Worm (Caenorhabditis elegans) whole organism, L4/young adult: ENCODE data around the gene T01C3.2.

Experiments used
- W03F9.2 ChIP-seq: fragments of 150-350 bp; optimal IDR thresholded peaks from 2 replicates; lab custom pipeline; 2014; ENCODE audit warnings: missing biosample characterization, missing genetic modification characterization
- him-1 ChIP-seq: sonication (generic microtip); optimal IDR thresholded peaks from 2 replicates; lab custom pipeline; 2016; ENCODE audit warnings: missing genotype, missing genetic modification reagents, missing genetic modification characterization, missing compliant biosample characterization

DNA sequence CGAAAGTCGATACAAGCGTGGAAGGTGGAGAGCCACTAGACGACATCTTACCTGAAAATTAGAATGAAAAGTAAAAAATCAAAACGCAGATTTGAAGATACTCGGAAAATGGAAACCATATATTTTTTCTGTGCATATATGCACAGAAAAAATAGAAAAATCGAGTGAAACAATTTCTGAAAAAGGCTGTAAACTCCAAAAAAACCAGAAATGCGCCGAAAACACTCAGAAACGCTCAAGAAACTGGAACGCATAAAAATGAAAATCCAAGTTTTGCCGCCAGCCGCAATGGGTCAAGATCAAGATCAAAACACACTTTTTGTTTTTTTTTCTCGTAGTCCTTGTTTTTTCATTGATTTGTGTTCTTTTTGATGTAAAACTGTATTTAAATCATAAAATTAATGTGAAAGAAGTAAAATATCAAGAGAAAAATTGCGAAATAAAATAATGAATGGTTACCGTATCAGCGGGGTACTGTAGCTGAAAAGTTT is 1.7 kb downstream of the T01C3.2 start, which contains the start of gene T01C3.3:
- no peak for TF ChIP-seq him-1
- no peak for TF ChIP-seq W03F9.2 (tag; lab: Kevin White, UChicago)
